Fruit fly (Drosophila melanogaster) whole organism, embryonic: ENCODE results near the gene CG3630.

Experiments
- Asciz ChIP-seq: fragments of 200-800 bp; sonication (Bioruptor generic); optimal IDR thresholded peaks from 2 replicates; lab custom pipeline; 2017; ENCODE audit warnings: missing biosample characterization, mild to moderate bottlenecking, missing genetic modification characterization, missing genetic modification reagents
- Bdp1 ChIP-seq: fragments of 200-800 bp; sonication (Bioruptor generic); optimal IDR thresholded peaks from 3 replicates; lab custom pipeline; 2016; ENCODE audit warnings: missing biosample characterization, missing genetic modification characterization
- Blimp-1 ChIP-seq: fragments of 200-800 bp; sonication (Bioruptor generic); optimal IDR thresholded peaks from 3 replicates; lab custom pipeline; 2018; ENCODE audit warnings: missing biosample characterization, missing genetic modification characterization, mild to moderate bottlenecking, moderate library complexity, missing genetic modification reagents
- CG10654 ChIP-seq: fragments of 200-800 bp; sonication (Bioruptor generic); optimal IDR thresholded peaks from 2 replicates; lab custom pipeline; 2016; ENCODE audit warnings: missing biosample characterization, missing genetic modification characterization
- CG11456 ChIP-seq: fragments of 200-800 bp; sonication (Bioruptor generic); IDR thresholded peaks from 3 replicates; pipeline ENCODE4 v1.3.6; 2022; ENCODE audit warnings: missing biosample characterization, missing genetic modification characterization
- CG12219 ChIP-seq: fragments of 200-800 bp; sonication (Bioruptor generic); optimal IDR thresholded peaks from 3 replicates; lab custom pipeline; 2018; ENCODE audit warnings: missing biosample characterization, mild to moderate bottlenecking, missing genetic modification characterization
- CG12659 ChIP-seq: fragments of 200-800 bp; sonication (Bioruptor generic); optimal IDR thresholded peaks from 3 replicates; lab custom pipeline; 2017; ENCODE audit warnings: mild to moderate bottlenecking, missing biosample characterization, missing genetic modification reagents, missing genetic modification characterization
- CG13894 ChIP-seq: fragments of 200-800 bp; sonication (Bioruptor generic); optimal IDR thresholded peaks from 3 replicates; lab custom pipeline; 2018; ENCODE audit warnings: missing biosample characterization, mild to moderate bottlenecking, missing genetic modification characterization, moderate library complexity
- CG14050 ChIP-seq: fragments of 200-800 bp; sonication (Bioruptor generic); IDR thresholded peaks from 3 replicates; pipeline ENCODE4 v1.3.6; 2022; ENCODE audit warnings: missing biosample characterization, missing genetic modification characterization
- CG14710 ChIP-seq: fragments of 200-800 bp; sonication (Bioruptor generic); optimal IDR thresholded peaks from 3 replicates; lab custom pipeline; 2019; ENCODE audit warnings: missing biosample characterization, mild to moderate bottlenecking, missing genetic modification characterization, moderate library complexity
- CG15073 ChIP-seq: fragments of 200-800 bp; sonication (Bioruptor generic); optimal IDR thresholded peaks from 2 replicates; lab custom pipeline; 2016; ENCODE audit warnings: missing biosample characterization, missing genetic modification characterization
- CG15696 ChIP-seq: fragments of 200-800 bp; sonication (Bioruptor generic); optimal IDR thresholded peaks from 2 replicates; lab custom pipeline; 2019; ENCODE audit warnings: missing biosample characterization, mild to moderate bottlenecking, missing genetic modification characterization, moderate library complexity
- CG16779 ChIP-seq: fragments of 200-800 bp; sonication (Bioruptor generic); IDR thresholded peaks from 2 replicates; pipeline ENCODE4 v1.3.6; 2022; ENCODE audit warnings: missing biosample characterization, missing genetic modification characterization
- CG17361 ChIP-seq: fragments of 200-800 bp; sonication (Bioruptor generic); IDR thresholded peaks from 3 replicates; pipeline ENCODE4 v1.3.6; 2022; ENCODE audit warnings: missing biosample characterization, missing genetic modification characterization
- CG33213 ChIP-seq: fragments of 200-800 bp; sonication (Bioruptor generic); optimal IDR thresholded peaks from 3 replicates; lab custom pipeline; 2016; ENCODE audit warnings: missing biosample characterization, missing genetic modification characterization
- CG3407 ChIP-seq: fragments of 200-800 bp; sonication (Bioruptor generic); optimal IDR thresholded peaks from 2 replicates; lab custom pipeline; 2018; ENCODE audit warnings: missing biosample characterization, mild to moderate bottlenecking, missing genetic modification characterization
- CG4328 ChIP-seq: fragments of 200-800 bp; sonication (Bioruptor generic); optimal IDR thresholded peaks from 3 replicates; lab custom pipeline; 2017; ENCODE audit warnings: missing biosample characterization, missing genetic modification reagents, missing genetic modification characterization
- CG8944 ChIP-seq: fragments of 200-800 bp; sonication (Bioruptor generic); optimal IDR thresholded peaks from 3 replicates; lab custom pipeline; 2016; ENCODE audit warnings: missing biosample characterization, missing genetic modification characterization
- D19A ChIP-seq: fragments of 200-800 bp; optimal IDR thresholded peaks from 3 replicates; lab custom pipeline; 2019; ENCODE audit warnings: missing biosample characterization, mild to moderate bottlenecking, missing genetic modification characterization, moderate library complexity
- Dad ChIP-seq: fragments of 200-800 bp; sonication (Bioruptor generic); optimal IDR thresholded peaks from 3 replicates; lab custom pipeline; 2016; ENCODE audit warnings: missing biosample characterization, missing genetic modification characterization
- Deaf1 ChIP-seq: fragments of 200-800 bp; optimal IDR thresholded peaks from 3 replicates; lab custom pipeline; 2019; ENCODE audit warnings: missing biosample characterization, mild to moderate bottlenecking, missing genetic modification characterization, moderate library complexity
- Dip2 ChIP-seq: fragments of 200-800 bp; sonication (Bioruptor generic); IDR thresholded peaks from 2 replicates; pipeline ENCODE4 v1.3.6; 2022; ENCODE audit warnings: missing biosample characterization, missing genetic modification characterization
- Eip74EF ChIP-seq, 2 experiments: fragments of 200-800 bp in 1 of 2; fragments of >200 bp in 1 of 2; sonication (Bioruptor generic) in 1 of 2; optimal IDR thresholded peaks; 2 replicates each; lab custom pipeline; 2017 to 2019; ENCODE audit warnings: missing biosample characterization in 2 of 2, missing genetic modification characterization in 2 of 2, mild to moderate bottlenecking in 1 of 2, moderate library complexity in 1 of 2
- Fer1 ChIP-seq: fragments of 200-800 bp; sonication (Bioruptor generic); optimal IDR thresholded peaks from 2 replicates; lab custom pipeline; 2017; ENCODE audit warnings: missing biosample characterization, mild to moderate bottlenecking, missing genetic modification characterization
- HmgZ ChIP-seq: fragments of 200-800 bp; sonication (Bioruptor generic); optimal IDR thresholded peaks from 2 replicates; lab custom pipeline; 2018; ENCODE audit warnings: missing biosample characterization, mild to moderate bottlenecking, missing genetic modification characterization
- Hmx ChIP-seq: fragments of 200-800 bp; sonication (Bioruptor generic); optimal IDR thresholded peaks from 2 replicates; lab custom pipeline; 2016; ENCODE audit warnings: missing biosample characterization, missing genetic modification characterization
- Hr3 ChIP-seq: fragments of 200-800 bp; sonication (Bioruptor generic); optimal IDR thresholded peaks from 3 replicates; lab custom pipeline; 2016; ENCODE audit warnings: missing biosample characterization, missing genetic modification characterization
- Lpt ChIP-seq: fragments of >200 bp; optimal IDR thresholded peaks from 2 replicates; lab custom pipeline; 2018; ENCODE audit warnings: missing biosample characterization, missing genetic modification characterization
- Mad ChIP-seq: fragments of 200-800 bp; sonication (Bioruptor generic); optimal IDR thresholded peaks from 2 replicates; lab custom pipeline; 2016; ENCODE audit warnings: missing biosample characterization, missing genetic modification characterization
- Xrp1 ChIP-seq: fragments of 200-800 bp; sonication (Bioruptor generic); IDR thresholded peaks from 2 replicates; pipeline ENCODE4 v1.3.6; 2022; ENCODE audit warnings: missing biosample characterization, missing genetic modification characterization
- aop ChIP-seq: fragments of 200-800 bp; sonication (Bioruptor generic); IDR thresholded peaks from 2 replicates; pipeline ENCODE4 v1.3.6; 2022; ENCODE audit warnings: missing biosample characterization, missing genetic modification characterization
- bsh ChIP-seq, 2 experiments: fragments of 200-800 bp; sonication (Bioruptor generic); optimal IDR thresholded peaks; 2 replicates each; lab custom pipeline; 2017 to 2018; ENCODE audit warnings: mild to moderate bottlenecking in 2 of 2, missing biosample characterization in 2 of 2, missing genetic modification characterization in 2 of 2, moderate library complexity in 1 of 2
- btn ChIP-seq: fragments of 200-800 bp; sonication (Bioruptor generic); optimal IDR thresholded peaks from 2 replicates; lab custom pipeline; 2016; ENCODE audit warnings: missing biosample characterization, missing genetic modification characterization
- chif ChIP-seq, 2 experiments: fragments of 200-800 bp; sonication (Bioruptor generic); optimal IDR thresholded peaks; 3 replicates each; lab custom pipeline; 2016; ENCODE audit warnings: missing biosample characterization in 2 of 2, missing genetic modification characterization in 2 of 2
- dpn ChIP-seq, 2 experiments: fragments of 200-800 bp; sonication (Bioruptor generic); optimal IDR thresholded peaks; 3 replicates each; lab custom pipeline; 2016; ENCODE audit warnings: missing biosample characterization in 2 of 2, missing genetic modification characterization in 2 of 2
- fd102C ChIP-seq: fragments of 200-800 bp; sonication (Bioruptor generic); optimal IDR thresholded peaks from 2 replicates; lab custom pipeline; 2018; ENCODE audit warnings: missing biosample characterization, mild to moderate bottlenecking, missing genetic modification characterization, moderate library complexity
- gcm2 ChIP-seq: fragments of 200-800 bp; sonication (Bioruptor generic); optimal IDR thresholded peaks from 2 replicates; lab custom pipeline; 2016; ENCODE audit warnings: missing biosample characterization, missing genetic modification characterization
- gsb-n ChIP-seq: fragments of 200-800 bp; sonication (Bioruptor generic); optimal IDR thresholded peaks from 3 replicates; lab custom pipeline; 2018; ENCODE audit warnings: missing biosample characterization, mild to moderate bottlenecking, missing genetic modification characterization
- mam ChIP-seq: fragments of 200-800 bp; sonication (Bioruptor generic); optimal IDR thresholded peaks from 3 replicates; lab custom pipeline; 2016; ENCODE audit warnings: missing biosample characterization, missing genetic modification characterization
- nau ChIP-seq: fragments of 200-800 bp; sonication (Bioruptor generic); optimal IDR thresholded peaks from 3 replicates; lab custom pipeline; 2017; ENCODE audit warnings: missing biosample characterization, mild to moderate bottlenecking, missing genetic modification characterization, missing genetic modification reagents
- nom ChIP-seq: fragments of 200-800 bp; sonication (Bioruptor generic); optimal IDR thresholded peaks from 2 replicates; lab custom pipeline; 2017; ENCODE audit warnings: missing biosample characterization, missing genetic modification characterization, mild to moderate bottlenecking, moderate library complexity, missing genetic modification reagents
- pho ChIP-seq: fragments of 200-800 bp; sonication (Bioruptor generic); optimal IDR thresholded peaks from 2 replicates; lab custom pipeline; 2016; ENCODE audit warnings: missing biosample characterization, missing genetic modification characterization
- pita ChIP-seq: fragments of 200-800 bp; sonication (Bioruptor generic); optimal IDR thresholded peaks from 2 replicates; lab custom pipeline; 2017; ENCODE audit warnings: missing biosample characterization, mild to moderate bottlenecking, missing genetic modification characterization
- prd ChIP-seq, 3 experiments: fragments of >200 bp in 2 of 3; fragments of 200-800 bp in 1 of 3; sonication (Bioruptor generic) in 1 of 3; optimal IDR thresholded peaks in 2 of 3; IDR thresholded peaks in 1 of 3; 2 replicates in 2 of 3; 3 replicates in 1 of 3; pipeline versions ENCODE4 v1.3.6 to Lab custom; 2017 to 2022; ENCODE audit warnings: missing biosample characterization in 1 of 3, missing genetic modification characterization in 1 of 3
- so ChIP-seq: fragments of 200-800 bp; sonication (Bioruptor generic); IDR thresholded peaks from 3 replicates; pipeline ENCODE4 v1.3.6; 2022; ENCODE audit warnings: missing biosample characterization, missing genetic modification characterization
- tna ChIP-seq: fragments of 200-800 bp; sonication (Bioruptor generic); IDR thresholded peaks from 2 replicates; pipeline ENCODE4 v1.3.6; 2022; ENCODE audit warnings: missing biosample characterization, missing genetic modification characterization; ENCODE audit not compliant: partially characterized antibody
- toy ChIP-seq: fragments of 200-800 bp; sonication (Bioruptor generic); IDR thresholded peaks from 2 replicates; pipeline ENCODE4 v1.3.6; 2022; ENCODE audit warnings: missing biosample characterization, missing genetic modification characterization
- vnd ChIP-seq: fragments of 200-800 bp; sonication (Bioruptor generic); IDR thresholded peaks from 3 replicates; pipeline ENCODE4 v1.3.6; 2022; ENCODE audit warnings: missing biosample characterization, missing genetic modification characterization; ENCODE audit not compliant: partially characterized antibody

CG3630 gene

DNA sequence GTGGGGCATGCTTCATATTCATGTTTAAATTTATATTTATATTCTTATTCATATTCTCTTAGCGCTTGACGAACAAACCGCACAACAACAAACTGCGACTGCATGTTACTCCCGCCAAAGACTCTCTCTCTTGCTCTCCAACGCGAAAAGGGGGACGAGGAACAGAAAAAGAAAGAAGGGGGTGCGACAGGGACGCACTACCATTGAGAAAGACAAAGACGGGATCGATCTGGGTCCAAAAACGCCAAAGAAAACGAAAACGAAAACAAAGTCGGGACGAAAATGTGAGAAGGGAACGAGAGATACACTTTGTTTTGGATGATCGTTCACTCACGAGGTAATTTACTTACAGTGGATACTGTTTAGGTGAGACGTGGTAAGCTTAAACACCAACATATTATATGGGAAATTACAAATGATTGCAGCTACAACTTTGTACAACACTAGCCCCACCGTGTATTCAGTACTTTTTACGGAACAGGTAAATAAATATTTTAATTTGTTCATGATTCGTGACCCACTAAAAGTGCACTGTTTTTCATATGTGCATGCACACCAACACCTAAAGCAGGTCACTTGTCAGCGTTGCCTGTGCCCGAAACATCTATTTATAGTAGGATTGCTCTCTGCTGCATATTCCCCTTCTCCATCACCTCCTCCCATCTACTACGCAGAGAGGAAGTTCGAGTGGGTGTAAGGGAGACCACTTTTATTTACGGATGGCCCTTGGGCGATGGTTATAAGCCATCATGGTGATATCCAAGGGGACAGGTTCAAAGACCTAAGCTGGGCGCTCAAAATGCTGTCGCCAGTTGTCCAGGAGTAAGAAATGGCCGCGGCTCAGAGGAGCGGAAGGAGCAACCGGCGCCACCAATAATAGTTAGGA lies 40.0 kb upstream of the CG3630 start (continued):
- TF ChIP-seq Xrp1 (GFP tag; lab: Robert Waterston, UW) (peak; percentile 32; the same call in 1 of the 2 replicates), gsb-n (tag; lab: Kevin White, UChicago) (no peak), CG4328 (GFP tag; lab: Kevin White, UChicago) (no peak), pho (no peak), chif (GFP tag; optimal IDR thresholded peaks at IDR 0.05; lab: Kevin White, UChicago) (peak in 1 of 2 experiments; percentile 38), CG12659 (GFP tag; lab: Kevin White, UChicago) (no peak), btn (GFP tag; lab: Kevin White, UChicago) (no peak), vnd (GFP tag; lab: Robert Waterston, UW) (no peak), Bdp1 (no peak), CG8944 (GFP tag; lab: Kevin White, UChicago) (no peak), CG14710 (tag; lab: Kevin White, UChicago) (peak; percentile 32), dpn (GFP tag; optimal IDR thresholded peaks at IDR 0.05; lab: Kevin White, UChicago) (peak in 1 of 2 experiments; percentile 48), Blimp-1 (GFP tag; lab: Kevin White, UChicago) (peak; percentile 75), Dip2 (GFP tag; lab: Robert Waterston, UW) (no peak), Fer1 (GFP tag; lab: Kevin White, UChicago) (no peak), CG12219 (GFP tag; lab: Kevin White, UChicago) (peak; percentile 35), Asciz (GFP tag; lab: Kevin White, UChicago) (peak; percentile 13), mam (no peak), HmgZ (no peak), Hmx (GFP tag; lab: Kevin White, UChicago) (no peak), CG15696 (peak; percentile 27), tna (no peak), Deaf1 (tag; lab: Kevin White, UChicago) (no peak), prd (optimal IDR thresholded peaks at IDR 0.05; lab: Kevin White, UChicago) (no peak), prd (GFP tag; IDR thresholded peaks at IDR 0.05; lab: Robert Waterston, UW) (peak; percentile 41; the same call in 2 of the 3 replicates), bsh (GFP tag; optimal IDR thresholded peaks at IDR 0.05; lab: Kevin White, UChicago) (peak; percentile 23 to 61), nau (GFP tag; lab: Kevin White, UChicago) (no peak), pita (GFP tag; lab: Kevin White, UChicago) (no peak), nom (GFP tag; lab: Kevin White, UChicago) (no peak), Hr3 (GFP tag; lab: Kevin White, UChicago) (peak; percentile 28), so (GFP tag; lab: Robert Waterston, UW) (no peak), CG16779 (GFP tag; lab: Robert Waterston, UW) (no peak), CG13894 (tag; lab: Kevin White, UChicago) (no peak), Lpt (GFP tag; lab: Kevin White, UChicago) (no peak), fd102C (GFP tag; lab: Kevin White, UChicago) (no peak), toy (GFP tag; lab: Robert Waterston, UW) (no peak), CG14050 (GFP tag; lab: Robert Waterston, UW) (no peak), gcm2 (GFP tag; lab: Kevin White, UChicago) (no peak), Mad (no peak), Eip74EF (GFP tag; optimal IDR thresholded peaks at IDR 0.05; lab: Kevin White, UChicago) (no peak), CG15073 (GFP tag; lab: Kevin White, UChicago) (no peak), CG3407 (GFP tag; lab: Kevin White, UChicago) (peak; percentile 3), CG11456 (GFP tag; lab: Robert Waterston, UW) (no peak), aop (GFP tag; lab: Robert Waterston, UW) (no peak), CG33213 (GFP tag; lab: Kevin White, UChicago) (no peak), CG10654 (GFP tag; lab: Kevin White, UChicago) (no peak), D19A (tag; lab: Kevin White, UChicago) (peak; percentile 76), CG17361 (peak; percentile 63; the same call in 2 of the 3 replicates), Dad (GFP tag; lab: Kevin White, UChicago) (no peak)
